Fruit fly (Drosophila melanogaster) whole organism, embryonic: ENCODE measurements around the gene Abl.

ENCODE experiments used
- Blimp-1 ChIP-seq: fragments of 200-800 bp; sonication (Bioruptor generic); optimal IDR thresholded peaks from 3 replicates; lab custom pipeline; 2018; ENCODE audit warnings: missing biosample characterization, missing genetic modification characterization, mild to moderate bottlenecking, moderate library complexity, missing genetic modification reagents
- BtbVII ChIP-seq: fragments of 200-800 bp; sonication (Bioruptor generic); optimal IDR thresholded peaks from 3 replicates; lab custom pipeline; 2017; ENCODE audit warnings: missing biosample characterization, mild to moderate bottlenecking, missing genetic modification characterization
- CG1024 ChIP-seq: fragments of 200-800 bp; sonication (Bioruptor generic); IDR thresholded peaks from 2 replicates; pipeline ENCODE4 v1.3.6; 2022; ENCODE audit warnings: missing biosample characterization, missing genetic modification characterization
- CG10274 ChIP-seq: fragments of 200-800 bp; sonication (Bioruptor generic); optimal IDR thresholded peaks from 3 replicates; lab custom pipeline; 2017; ENCODE audit warnings: missing biosample characterization, mild to moderate bottlenecking, missing genetic modification characterization
- CG10321 ChIP-seq: fragments of 200-800 bp; sonication (Bioruptor generic); IDR thresholded peaks from 2 replicates; pipeline ENCODE4 v1.3.6; 2022; ENCODE audit warnings: missing biosample characterization, missing genetic modification characterization
- CG11247 ChIP-seq: fragments of 200-800 bp; sonication (Bioruptor generic); IDR thresholded peaks from 2 replicates; pipeline ENCODE4 v1.3.6; 2022; ENCODE audit warnings: missing biosample characterization, missing genetic modification characterization
- CG11560 ChIP-seq: fragments of 200-800 bp; sonication (Bioruptor generic); IDR thresholded peaks from 3 replicates; pipeline ENCODE4 v1.3.6; 2022; ENCODE audit warnings: missing biosample characterization, missing genetic modification characterization
- CG15514 ChIP-seq: fragments of 200-800 bp; sonication (Bioruptor generic); optimal IDR thresholded peaks from 3 replicates; lab custom pipeline; 2017; ENCODE audit warnings: missing biosample characterization, missing genetic modification characterization, mild to moderate bottlenecking, moderate library complexity, missing genetic modification reagents
- CG1602 ChIP-seq: fragments of 200-800 bp; sonication (Bioruptor generic); optimal IDR thresholded peaks from 3 replicates; lab custom pipeline; 2016; ENCODE audit warnings: missing biosample characterization, missing genetic modification characterization
- CG1647 ChIP-seq: fragments of 200-800 bp; sonication (Bioruptor generic); optimal IDR thresholded peaks from 3 replicates; lab custom pipeline; 2016; ENCODE audit warnings: missing biosample characterization, missing genetic modification characterization
- CG1832 ChIP-seq: fragments of 200-800 bp; sonication (Bioruptor generic); optimal IDR thresholded peaks from 2 replicates; lab custom pipeline; 2017; ENCODE audit warnings: missing biosample characterization, mild to moderate bottlenecking, missing genetic modification characterization, inconsistent platforms
- CG31365 ChIP-seq: fragments of 200-800 bp; sonication (Bioruptor generic); optimal IDR thresholded peaks from 2 replicates; lab custom pipeline; 2018; ENCODE audit warnings: missing biosample characterization, mild to moderate bottlenecking, missing genetic modification characterization
- CG3281 ChIP-seq: fragments of 200-800 bp; sonication (Bioruptor generic); optimal IDR thresholded peaks from 3 replicates; lab custom pipeline; 2017; ENCODE audit warnings: missing biosample characterization, mild to moderate bottlenecking, missing genetic modification characterization
- CG4328 ChIP-seq: fragments of 200-800 bp; sonication (Bioruptor generic); optimal IDR thresholded peaks from 3 replicates; lab custom pipeline; 2017; ENCODE audit warnings: missing biosample characterization, missing genetic modification reagents, missing genetic modification characterization
- CG7963 ChIP-seq: fragments of 200-800 bp; sonication (Bioruptor generic); IDR thresholded peaks from 3 replicates; pipeline ENCODE4 v1.3.6; 2022; ENCODE audit warnings: missing biosample characterization, missing genetic modification characterization; ENCODE audit not compliant: partially characterized antibody
- CG8281 ChIP-seq: fragments of 200-800 bp; sonication (Bioruptor generic); optimal IDR thresholded peaks from 2 replicates; lab custom pipeline; 2018; ENCODE audit warnings: missing biosample characterization, mild to moderate bottlenecking, missing genetic modification characterization, moderate library complexity
- CG8388 ChIP-seq: fragments of 200-800 bp; sonication (Bioruptor generic); optimal IDR thresholded peaks from 2 replicates; lab custom pipeline; 2019; ENCODE audit warnings: missing biosample characterization, mild to moderate bottlenecking, missing genetic modification characterization, moderate library complexity
- CHES-1-like ChIP-seq: fragments of 200-800 bp; sonication (Bioruptor generic); optimal IDR thresholded peaks from 2 replicates; lab custom pipeline; 2016; ENCODE audit warnings: missing biosample characterization, missing genetic modification characterization
- Dfd ChIP-seq, 2 experiments: fragments of >200 bp; optimal IDR thresholded peaks; 2 replicates each; lab custom pipeline; 2017; ENCODE audit warnings: missing biosample characterization in 2 of 2, missing genetic modification characterization in 2 of 2
- E2f2 ChIP-seq: fragments of 200-800 bp; sonication (Bioruptor generic); IDR thresholded peaks from 2 replicates; pipeline ENCODE4 v1.3.6; 2022; ENCODE audit warnings: missing biosample characterization, missing genetic modification characterization
- GATAe ChIP-seq: fragments of 200-800 bp; sonication (Bioruptor generic); conservative IDR thresholded peaks from 2 replicates; pipeline ENCODE4 v1.3.6; 2022; ENCODE audit warnings: missing biosample characterization, missing genetic modification characterization
- Hmx ChIP-seq: fragments of 200-800 bp; sonication (Bioruptor generic); optimal IDR thresholded peaks from 2 replicates; lab custom pipeline; 2016; ENCODE audit warnings: missing biosample characterization, missing genetic modification characterization
- Hr3 ChIP-seq: fragments of 200-800 bp; sonication (Bioruptor generic); optimal IDR thresholded peaks from 3 replicates; lab custom pipeline; 2016; ENCODE audit warnings: missing biosample characterization, missing genetic modification characterization
- Nf-YC ChIP-seq: fragments of 200-800 bp; optimal IDR thresholded peaks from 3 replicates; lab custom pipeline; 2019; ENCODE audit warnings: missing biosample characterization, mild to moderate bottlenecking, missing genetic modification characterization, moderate library complexity
- Optix ChIP-seq: fragments of 200-800 bp; sonication (Bioruptor generic); IDR thresholded peaks from 3 replicates; pipeline ENCODE4 v1.3.6; 2022; ENCODE audit warnings: missing biosample characterization, missing genetic modification characterization
- Sin3A ChIP-seq: fragments of >200 bp; optimal IDR thresholded peaks from 2 replicates; lab custom pipeline; 2018
- Taf1 ChIP-seq: fragments of 200-800 bp; sonication (Bioruptor generic); IDR thresholded peaks from 2 replicates; pipeline ENCODE4 v1.3.6; 2022; ENCODE audit warnings: missing biosample characterization, missing genetic modification characterization
- Trl ChIP-seq, 3 experiments: fragments of >200 bp in 2 of 3; fragments of 200-800 bp in 1 of 3; sonication (Bioruptor generic) in 1 of 3; optimal IDR thresholded peaks; 2 replicates in 1 of 3; 3 replicates in 2 of 3; lab custom pipeline; 2016 to 2017; ENCODE audit warnings: missing biosample characterization in 1 of 3, missing genetic modification characterization in 1 of 3
- Usf ChIP-seq: fragments of 200-800 bp; sonication (Bioruptor generic); optimal IDR thresholded peaks from 2 replicates; lab custom pipeline; 2017; ENCODE audit warnings: missing genotype, missing biosample characterization, missing genetic modification characterization
- YL-1 ChIP-seq: fragments of 200-800 bp; sonication (Bioruptor generic); optimal IDR thresholded peaks from 3 replicates; lab custom pipeline; 2017; ENCODE audit warnings: missing biosample characterization, mild to moderate bottlenecking, missing genetic modification characterization
- amos ChIP-seq: fragments of 200-800 bp; sonication (Bioruptor generic); IDR thresholded peaks from 2 replicates; pipeline ENCODE4 v1.3.6; 2022; ENCODE audit warnings: missing biosample characterization, missing genetic modification characterization; ENCODE audit not compliant: partially characterized antibody
- cato ChIP-seq: fragments of 200-800 bp; sonication (Bioruptor generic); optimal IDR thresholded peaks from 2 replicates; lab custom pipeline; 2016; ENCODE audit warnings: missing biosample characterization, missing genetic modification characterization, borderline replicate concordance
- chm ChIP-seq: fragments of 200-800 bp; sonication (Bioruptor generic); IDR thresholded peaks from 2 replicates; pipeline ENCODE4 v1.3.6; 2022; ENCODE audit warnings: missing biosample characterization, missing genetic modification characterization
- danr ChIP-seq: fragments of 200-800 bp; sonication (Bioruptor generic); IDR thresholded peaks from 2 replicates; pipeline ENCODE4 v1.3.6; 2022; ENCODE audit warnings: missing biosample characterization, missing genetic modification characterization
- eve ChIP-seq, 2 experiments: fragments of >200 bp; optimal IDR thresholded peaks; 2 replicates each; lab custom pipeline; 2017; ENCODE audit warnings: missing biosample characterization in 2 of 2, missing genetic modification characterization in 2 of 2
- ewg ChIP-seq: fragments of 200-800 bp; sonication (Bioruptor generic); optimal IDR thresholded peaks from 3 replicates; lab custom pipeline; 2017; ENCODE audit warnings: mild to moderate bottlenecking, missing biosample characterization, missing genetic modification reagents, missing genetic modification characterization
- fru ChIP-seq: fragments of >200 bp; optimal IDR thresholded peaks from 2 replicates; lab custom pipeline; 2017
- gcm2 ChIP-seq: fragments of 200-800 bp; sonication (Bioruptor generic); optimal IDR thresholded peaks from 2 replicates; lab custom pipeline; 2016; ENCODE audit warnings: missing biosample characterization, missing genetic modification characterization
- h ChIP-seq: fragments of >200 bp; optimal IDR thresholded peaks from 2 replicates; lab custom pipeline; 2017
- jigr1 ChIP-seq: fragments of 200-800 bp; sonication (Bioruptor generic); IDR thresholded peaks from 3 replicates; pipeline ENCODE4 v1.3.6; 2022; ENCODE audit warnings: missing biosample characterization, missing genetic modification characterization
- lmd ChIP-seq: fragments of 200-800 bp; sonication (Bioruptor generic); IDR thresholded peaks from 2 replicates; pipeline ENCODE4 v1.3.6; 2022; ENCODE audit warnings: missing biosample characterization, missing genetic modification characterization
- mam ChIP-seq: fragments of 200-800 bp; sonication (Bioruptor generic); optimal IDR thresholded peaks from 3 replicates; lab custom pipeline; 2016; ENCODE audit warnings: missing biosample characterization, missing genetic modification characterization
- nerfin-2 ChIP-seq: fragments of 200-800 bp; sonication (Bioruptor generic); IDR thresholded peaks from 2 replicates; pipeline ENCODE4 v1.3.6; 2022; ENCODE audit warnings: missing biosample characterization, missing genetic modification characterization; ENCODE audit not compliant: partially characterized antibody
- nmo ChIP-seq: fragments of 200-800 bp; sonication (Bioruptor generic); optimal IDR thresholded peaks from 2 replicates; lab custom pipeline; 2018; ENCODE audit warnings: missing biosample characterization, mild to moderate bottlenecking, missing genetic modification characterization, moderate library complexity
- salm ChIP-seq: fragments of 200-800 bp; sonication (Bioruptor generic); optimal IDR thresholded peaks from 2 replicates; lab custom pipeline; 2018; ENCODE audit warnings: missing biosample characterization, mild to moderate bottlenecking, missing genetic modification characterization
- slbo ChIP-seq: fragments of 200-800 bp; sonication (Bioruptor generic); IDR thresholded peaks from 2 replicates; pipeline ENCODE4 v1.3.6; 2022; ENCODE audit warnings: missing biosample characterization, missing genetic modification characterization
- so ChIP-seq: fragments of 200-800 bp; sonication (Bioruptor generic); IDR thresholded peaks from 3 replicates; pipeline ENCODE4 v1.3.6; 2022; ENCODE audit warnings: missing biosample characterization, missing genetic modification characterization
- sqz ChIP-seq: fragments of 200-800 bp; sonication (Bioruptor generic); optimal IDR thresholded peaks from 3 replicates; lab custom pipeline; 2018; ENCODE audit warnings: missing biosample characterization, mild to moderate bottlenecking, missing genetic modification characterization
- vfl ChIP-seq: fragments of 200-800 bp; sonication (Bioruptor generic); optimal IDR thresholded peaks from 2 replicates; lab custom pipeline; 2016; ENCODE audit warnings: missing biosample characterization, missing genetic modification characterization
- vvl ChIP-seq: fragments of 200-800 bp; sonication (Bioruptor generic); IDR thresholded peaks from 2 replicates; pipeline ENCODE4 v1.3.6; 2022; ENCODE audit warnings: missing biosample characterization, missing genetic modification characterization
- zfh2 ChIP-seq: fragments of 200-800 bp; sonication (Bioruptor generic); optimal IDR thresholded peaks from 2 replicates; lab custom pipeline; 2016; ENCODE audit warnings: missing biosample characterization, missing genetic modification characterization

Gene Abl

DNA sequence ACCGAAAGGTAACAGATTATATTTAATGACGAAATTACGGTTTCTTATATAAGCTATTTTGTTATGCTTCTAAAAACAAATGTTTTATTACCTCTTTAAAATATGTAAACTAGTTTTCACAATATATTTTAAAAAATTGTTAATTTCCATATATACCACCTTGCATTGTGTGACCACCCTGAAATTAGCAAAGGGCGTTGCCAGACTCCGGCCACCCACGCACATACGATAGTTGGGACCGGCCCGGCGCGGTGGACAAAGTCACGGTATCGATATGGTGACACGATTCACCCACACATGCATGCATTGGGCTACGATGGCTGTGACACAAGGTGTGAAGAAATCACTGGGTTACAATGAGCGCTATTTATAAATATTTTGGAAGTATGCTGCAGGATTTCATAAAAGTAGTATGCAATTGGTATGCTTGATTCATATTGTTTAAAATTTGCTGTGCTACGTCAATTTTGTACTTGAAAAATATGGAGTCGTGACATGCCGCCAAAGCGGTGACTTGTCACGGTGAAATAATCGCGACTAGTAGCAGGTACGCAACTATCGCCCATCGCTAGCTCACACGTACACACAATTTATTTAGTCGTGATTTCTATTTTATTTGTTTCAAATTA lies 59.6 kb downstream of the Abl start (continued):
- no peak for TF ChIP-seq Trl (optimal IDR thresholded peaks at IDR 0.05; lab: Kevin White, UChicago)
- peak; percentile 42 for TF ChIP-seq Trl (GFP tag; optimal IDR thresholded peaks at IDR 0.05; lab: Kevin White, UChicago)
- TF ChIP-seq mam, result peak; percentile 67
- peak; percentile 47 for TF ChIP-seq E2f2 (GFP tag; lab: Robert Waterston, UW)
- TF ChIP-seq ewg (GFP tag; lab: Kevin White, UChicago), result peak; percentile 68
- no peak for TF ChIP-seq eve (GFP tag; optimal IDR thresholded peaks at IDR 0.05; lab: Kevin White, UChicago)
- TF ChIP-seq so (GFP tag; lab: Robert Waterston, UW), result 0 out of 3 replicates have a peak, but pooled peaks have one; percentile 43
- peak; percentile 70 for TF ChIP-seq zfh2 (GFP tag; lab: Kevin White, UChicago)
- no peak for TF ChIP-seq GATAe (GFP tag; lab: Robert Waterston, UW)
- peak; percentile 69 for TF ChIP-seq CG15514 (GFP tag; lab: Kevin White, UChicago)
- TF ChIP-seq cato (GFP tag; lab: Kevin White, UChicago), result no peak
- TF ChIP-seq Usf, result no peak
- TF ChIP-seq CG11560, result no peak
- peak; percentile 51; the same call in 1 of the 2 replicates for TF ChIP-seq CG11247
- peak; percentile 100 for TF ChIP-seq Sin3A (lab: Kevin White, UChicago)
- TF ChIP-seq danr (GFP tag; lab: Robert Waterston, UW), result no peak
- peak; percentile 19 for TF ChIP-seq vfl (GFP tag; lab: Kevin White, UChicago)
- no peak for TF ChIP-seq CG1832
- TF ChIP-seq CG8281 (tag; lab: Kevin White, UChicago), result no peak
- peak; percentile 81 for TF ChIP-seq slbo
- TF ChIP-seq chm (GFP tag; lab: Robert Waterston, UW), result peak; percentile 53; the same call in 1 of the 2 replicates
- TF ChIP-seq h (lab: Kevin White, UChicago), result no peak
- TF ChIP-seq sqz (GFP tag; lab: Kevin White, UChicago), result no peak
- no peak for TF ChIP-seq Dfd (GFP tag; optimal IDR thresholded peaks at IDR 0.05; lab: Kevin White, UChicago)
- no peak for TF ChIP-seq Hmx (GFP tag; lab: Kevin White, UChicago)
- peak; percentile 34 for TF ChIP-seq CG3281 (GFP tag; lab: Kevin White, UChicago)
- TF ChIP-seq CG4328, result peak; percentile 42
- no peak for TF ChIP-seq CG8388 (GFP tag; lab: Kevin White, UChicago)
- peak; percentile 55 for TF ChIP-seq Hr3 (GFP tag; lab: Kevin White, UChicago)
- TF ChIP-seq CG7963 (GFP tag; lab: Robert Waterston, UW), result peak; percentile 79; the same call in 2 of the 3 replicates
- peak; percentile 83 for TF ChIP-seq nmo
- no peak for TF ChIP-seq jigr1
- TF ChIP-seq CG1647 (GFP tag; lab: Kevin White, UChicago), result peak; percentile 40
- no peak for TF ChIP-seq CG10321 (GFP tag; lab: Robert Waterston, UW)
- peak; percentile 86 for TF ChIP-seq nerfin-2 (GFP tag; lab: Robert Waterston, UW)
- TF ChIP-seq salm, result no peak
- peak; percentile 79 for TF ChIP-seq vvl
- peak; percentile 36 for TF ChIP-seq CG1602 (GFP tag; lab: Kevin White, UChicago)
- 0 out of 2 replicates have a peak, but pooled peaks have one; percentile 18 for TF ChIP-seq CG1024
- no peak for TF ChIP-seq CG31365 (tag; lab: Kevin White, UChicago)
- TF ChIP-seq lmd (GFP tag; lab: Robert Waterston, UW), result peak; percentile 55; the same call in 1 of the 2 replicates
- no peak for TF ChIP-seq Blimp-1 (GFP tag; lab: Kevin White, UChicago)
- peak; percentile 93 for TF ChIP-seq YL-1
- TF ChIP-seq fru (lab: Kevin White, UChicago), result no peak
- no peak for TF ChIP-seq Optix
- peak; percentile 48 for TF ChIP-seq Nf-YC (tag; lab: Kevin White, UChicago)
- TF ChIP-seq BtbVII (GFP tag; lab: Kevin White, UChicago), result no peak
- TF ChIP-seq CG10274, result no peak
- no peak for TF ChIP-seq gcm2
- no peak for TF ChIP-seq Taf1 (GFP tag; lab: Robert Waterston, UW)
- peak; percentile 78 for TF ChIP-seq CHES-1-like
- TF ChIP-seq amos (GFP tag; lab: Robert Waterston, UW), result peak; percentile 92
